Fruit fly (Drosophila melanogaster): ENCODE results near the gene Spag1.

The Spag1 gene

DNA sequence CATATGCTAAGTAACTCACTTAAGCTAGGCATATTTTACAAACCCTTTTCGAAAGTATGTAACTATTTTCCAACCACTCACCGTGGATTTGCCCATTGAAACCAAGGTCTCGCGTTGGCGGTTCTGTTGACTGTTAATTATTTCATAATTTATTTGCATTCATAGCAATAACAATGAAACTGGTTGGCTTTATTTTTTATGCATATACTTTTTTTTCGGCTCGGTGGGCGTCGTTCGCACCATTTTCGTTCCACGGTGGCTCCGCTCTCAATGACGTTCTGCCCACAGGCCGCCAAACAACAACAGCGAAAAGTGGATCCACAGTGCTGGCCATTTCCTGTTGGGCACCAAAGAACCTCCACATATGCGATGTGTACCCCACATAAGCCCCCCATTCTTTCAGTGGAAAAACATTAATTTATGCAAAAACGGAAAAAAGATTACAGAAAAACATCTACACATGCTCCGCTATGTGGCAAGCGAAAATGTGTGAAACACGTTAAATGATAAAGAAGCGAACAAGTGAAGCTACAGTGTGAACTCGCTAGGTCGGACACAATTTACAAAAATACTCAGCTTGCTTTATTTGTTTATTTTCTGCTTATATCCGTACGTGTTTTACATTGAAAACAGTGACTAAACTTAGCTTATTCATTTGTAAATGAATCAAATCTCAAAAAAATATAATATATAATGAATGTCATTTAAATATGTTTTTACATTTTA is 20.1 kb downstream of the Spag1 start:
- no peak for TF ChIP-seq CTCF (optimal IDR thresholded peaks at IDR 0.05)
- TF ChIP-seq CG8478 (optimal IDR thresholded peaks at IDR 0.05): no peak

DNA sequence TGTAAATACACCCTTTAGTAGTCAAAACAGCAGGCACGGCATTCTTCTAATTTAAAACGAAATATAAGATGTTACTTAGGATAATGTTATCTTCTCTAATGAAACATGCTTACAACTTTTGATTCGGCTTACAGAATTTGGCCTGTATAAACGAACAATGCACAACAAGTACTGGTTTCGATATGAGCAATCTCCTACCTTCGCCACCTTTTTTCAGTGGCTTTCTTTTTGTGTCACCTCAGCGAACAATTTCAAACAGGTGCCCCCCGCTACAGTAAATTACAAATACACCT is 20.6 kb downstream of the Spag1 start:
- no peak for TF ChIP-seq CG8478 (optimal IDR thresholded peaks at IDR 0.05)
- TF ChIP-seq CTCF (optimal IDR thresholded peaks at IDR 0.05): no peak

DNA sequence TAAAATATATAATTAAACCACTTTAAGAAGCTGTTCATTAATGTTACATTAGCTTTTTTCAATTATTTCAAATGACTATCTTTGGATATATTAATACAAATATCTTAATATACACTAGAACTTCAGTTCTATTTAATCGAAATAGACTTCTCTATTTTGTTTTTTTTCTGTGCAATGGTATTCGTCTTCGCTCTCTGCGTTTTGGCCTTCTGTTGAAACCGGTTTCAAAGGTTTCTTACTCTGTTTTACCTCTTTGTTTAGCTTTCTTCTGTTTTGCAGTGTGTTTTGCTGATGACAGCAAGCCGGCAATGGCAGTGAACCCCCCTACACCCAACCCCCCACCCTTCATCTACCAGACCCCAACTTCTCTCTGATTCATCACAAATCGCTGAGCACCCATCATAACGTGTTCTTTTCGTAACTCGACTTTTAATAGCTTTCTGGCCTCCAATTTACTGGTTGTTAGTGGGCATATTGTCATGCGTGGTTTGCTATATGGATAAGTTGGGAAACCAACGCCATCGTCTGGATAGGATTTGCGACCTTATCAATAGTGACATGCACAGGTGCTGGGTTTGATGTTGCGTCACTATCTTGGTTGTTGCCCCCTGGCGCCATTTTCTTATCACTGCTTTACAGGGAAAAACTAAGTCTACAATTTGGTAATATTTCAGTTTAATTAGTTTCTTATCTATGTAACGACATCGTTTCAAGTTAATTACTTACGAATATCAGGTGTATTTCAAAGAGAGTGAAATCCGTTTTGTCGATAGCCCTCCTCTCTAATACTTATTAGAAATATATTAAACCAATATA is 21.4 kb downstream of the Spag1 start:
- no peak for TF ChIP-seq CG8478 (optimal IDR thresholded peaks at IDR 0.05)
- TF ChIP-seq CTCF (optimal IDR thresholded peaks at IDR 0.05): no peak

DNA sequence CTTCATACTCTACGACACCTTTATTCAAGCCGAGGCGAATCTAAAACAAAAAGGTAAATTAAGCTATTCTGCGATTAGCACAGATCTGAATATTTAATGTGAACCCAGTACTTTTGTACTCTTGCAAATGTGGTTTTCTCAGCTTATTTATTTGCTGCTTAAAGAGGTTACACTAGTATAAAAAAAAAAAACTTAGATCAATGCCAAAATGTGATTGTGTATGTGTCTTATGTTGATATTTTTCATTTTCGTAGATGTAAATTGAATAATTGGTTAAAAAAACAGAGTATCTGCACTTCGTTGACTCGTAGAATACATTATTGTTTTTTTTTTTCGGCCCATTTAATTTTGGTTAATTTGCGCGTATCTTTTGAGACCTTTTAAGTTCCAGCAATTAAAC is 22.1 kb downstream of the Spag1 start:
- no peak for TF ChIP-seq CTCF (optimal IDR thresholded peaks at IDR 0.05)

DNA sequence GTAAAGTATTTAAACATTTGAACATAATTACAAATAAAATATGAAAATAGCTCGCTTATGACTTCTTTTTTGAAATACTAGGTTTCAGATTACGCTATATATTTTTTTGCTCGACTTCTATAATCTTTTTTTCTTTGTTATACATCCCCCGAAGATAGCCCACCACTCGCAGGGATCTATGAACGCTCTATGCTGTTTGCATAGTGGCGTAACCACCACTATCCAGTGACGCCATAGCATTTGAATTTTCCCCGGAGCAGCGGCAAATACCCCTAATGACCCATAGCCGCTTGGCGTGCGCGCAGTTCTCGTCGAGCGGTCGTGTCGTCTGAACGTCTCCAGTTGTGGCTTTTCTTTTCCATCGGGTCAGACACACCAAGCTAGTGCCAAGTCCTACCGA is 30.6 kb downstream of the Spag1 start, which contains the start of the genes CG14253 and CG46313:
Gene CG14253, plus strand, starts transcription at position 301 of the 400 bp plus-strand sequence.
Gene CG46313, plus strand, starts transcription at position 301 of the 400 bp plus-strand sequence.
- no peak for TF ChIP-seq CTCF (optimal IDR thresholded peaks at IDR 0.05)
- no peak for TF ChIP-seq CG8478 (optimal IDR thresholded peaks at IDR 0.05)

DNA sequence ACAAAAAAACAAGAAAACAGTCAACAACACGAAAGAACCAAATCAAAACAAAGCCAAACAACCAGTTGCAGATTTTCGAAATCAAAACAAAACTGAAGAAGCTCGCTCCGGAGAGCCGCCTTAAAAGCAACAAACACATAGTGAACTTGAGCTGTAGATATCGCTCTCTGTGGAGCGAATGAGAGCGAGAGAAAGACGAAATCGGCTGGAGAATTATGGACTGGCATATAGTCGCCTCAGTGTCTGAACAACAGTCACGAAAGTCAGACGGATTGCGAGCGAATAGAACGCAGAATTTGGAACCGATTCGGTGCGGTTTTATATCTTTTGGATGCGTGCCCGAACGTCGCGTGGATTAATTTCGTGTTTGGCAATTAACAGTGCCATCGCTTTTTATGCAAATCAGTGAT is 32.7 kb downstream of the Spag1 start:
- no peak for TF ChIP-seq CG8478 (optimal IDR thresholded peaks at IDR 0.05)
- TF ChIP-seq CTCF (optimal IDR thresholded peaks at IDR 0.05): no peak

DNA sequence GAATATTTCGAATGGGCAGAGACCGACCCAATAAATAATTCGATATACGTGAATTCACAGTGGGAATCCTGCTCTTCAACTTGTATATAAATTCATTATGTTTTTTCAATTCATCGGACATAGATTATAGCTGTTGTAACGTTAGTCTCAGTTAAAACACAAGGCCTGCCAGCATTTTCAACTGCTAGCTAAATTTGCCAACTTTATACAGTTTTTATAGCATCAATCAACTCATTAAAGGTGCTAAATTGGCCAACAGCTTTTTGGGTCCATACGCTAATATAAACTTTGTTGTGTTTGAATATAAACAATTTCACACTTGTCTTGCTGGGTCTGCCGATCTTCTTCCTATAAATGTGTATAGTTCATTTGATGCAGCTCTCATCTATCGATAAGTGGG is 34.5 kb downstream of the Spag1 start:
- TF ChIP-seq CG8478 (optimal IDR thresholded peaks at IDR 0.05) (no peak), CTCF (optimal IDR thresholded peaks at IDR 0.05) (no peak)

DNA sequence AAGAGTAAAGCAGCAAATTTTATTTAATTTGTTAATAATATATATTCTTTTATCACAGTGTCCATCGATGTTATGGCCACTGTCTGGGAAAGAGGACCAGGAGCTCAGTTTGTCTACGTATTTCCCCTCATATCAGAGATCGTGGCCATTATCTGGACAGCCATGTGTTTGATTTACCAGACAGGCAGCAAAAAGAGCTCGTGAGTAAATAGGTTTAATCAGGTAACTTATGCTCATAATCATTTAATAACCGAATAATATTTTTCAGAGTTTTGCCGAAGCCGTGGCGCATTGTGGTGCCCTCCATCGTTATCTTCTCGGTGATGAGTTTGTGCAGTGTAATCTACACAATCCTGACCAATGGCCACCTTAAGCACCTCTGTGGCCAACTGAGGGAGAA is 36.8 kb downstream of the Spag1 start:
- TF ChIP-seq CG8478 (optimal IDR thresholded peaks at IDR 0.05) (no peak), CTCF (optimal IDR thresholded peaks at IDR 0.05) (no peak)

DNA sequence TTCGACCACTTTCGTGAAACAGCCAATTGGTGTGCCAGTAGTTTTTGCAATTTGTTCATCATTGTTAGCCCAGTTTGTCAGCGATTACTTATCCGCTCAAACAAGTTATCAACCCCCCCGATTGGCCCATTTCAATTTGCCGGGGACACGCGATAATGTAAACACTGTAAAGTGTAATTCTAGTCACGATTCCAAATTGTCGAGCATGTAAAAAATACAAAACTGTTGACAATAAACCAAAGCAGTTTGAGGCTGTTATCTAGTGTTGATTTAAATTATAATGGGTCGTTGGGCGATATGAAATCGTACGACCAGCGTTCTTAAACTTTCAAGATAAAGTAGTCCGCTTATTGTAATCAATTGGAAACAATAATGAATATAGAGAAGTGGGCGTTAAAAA is 39.8 kb downstream of the Spag1 start:
- no peak for TF ChIP-seq CG8478 (optimal IDR thresholded peaks at IDR 0.05)
- no peak for TF ChIP-seq CTCF (optimal IDR thresholded peaks at IDR 0.05)

DNA sequence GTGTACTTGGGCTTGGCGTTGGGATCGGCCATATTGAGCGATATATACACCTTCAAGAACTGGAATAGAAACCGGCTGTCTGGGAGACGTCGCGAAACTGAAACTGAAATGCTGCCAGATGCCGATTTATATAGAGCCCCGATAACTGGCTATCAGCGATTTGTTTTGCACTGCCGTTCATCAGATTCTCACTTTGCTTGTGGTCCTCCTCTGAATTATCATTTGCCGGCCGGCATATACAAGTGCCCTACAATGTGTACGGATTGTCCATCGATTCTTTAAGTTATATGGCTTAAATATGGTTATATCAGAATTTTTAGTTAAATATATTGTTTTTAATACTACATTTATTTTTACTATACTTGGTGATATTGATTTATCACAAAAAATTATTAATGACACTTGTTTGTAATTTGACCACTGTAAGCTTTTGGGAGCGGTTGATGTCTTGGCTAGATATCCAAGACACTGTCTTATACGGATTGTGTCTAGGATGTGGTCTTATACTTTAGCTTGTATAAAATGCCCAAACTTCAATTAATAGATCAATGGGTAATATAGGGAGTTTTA is 40.9 kb downstream of the Spag1 start, which contains the start of gene CG31075:
Gene CG31075, minus strand, starts transcription at position 106 of the 570 bp plus-strand sequence.
- TF ChIP-seq CTCF (optimal IDR thresholded peaks at IDR 0.05) (peak in 1 of 2 experiments; percentile 12), CG8478 (optimal IDR thresholded peaks at IDR 0.05) (no peak)

DNA sequence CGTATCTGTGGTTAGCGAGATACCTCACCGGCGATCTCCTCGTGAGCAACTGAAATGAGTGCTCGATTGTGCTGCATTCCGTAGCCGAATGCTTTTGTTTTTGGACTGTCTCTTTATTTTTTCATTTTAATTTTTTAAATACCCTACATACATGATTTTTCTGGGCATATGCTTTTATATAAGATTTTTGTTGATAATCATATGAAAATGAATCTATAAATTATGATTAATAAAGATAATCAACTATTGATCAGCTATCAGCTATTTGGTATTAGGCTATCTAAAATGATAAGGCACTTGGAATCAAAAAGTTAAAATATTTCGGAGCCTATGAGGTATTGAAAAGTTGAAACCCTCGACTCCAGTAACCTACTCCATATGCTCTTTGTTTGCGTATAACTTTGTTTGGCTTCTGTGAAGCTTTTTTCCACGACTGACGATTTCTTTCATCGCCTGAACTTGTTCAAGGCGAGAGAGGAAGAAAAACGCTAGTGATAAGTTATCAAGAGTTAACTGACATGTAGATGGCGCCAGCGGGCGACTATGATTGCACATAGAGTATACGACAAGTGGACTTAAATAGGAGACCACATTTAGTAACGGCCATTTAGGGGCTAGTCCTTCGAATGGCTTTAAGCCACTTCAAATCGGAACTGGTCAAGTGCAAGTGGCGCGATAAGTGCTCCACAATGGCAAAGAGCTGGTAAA is 42.3 kb downstream of the Spag1 start, which contains the start of gene CG31076:
Gene CG31076, minus strand, starts transcription at position 51 of the 708 bp plus-strand sequence.
- TF ChIP-seq CG8478 (optimal IDR thresholded peaks at IDR 0.05) (no peak), CTCF (optimal IDR thresholded peaks at IDR 0.05) (peak; percentile 78 to 81)

DNA sequence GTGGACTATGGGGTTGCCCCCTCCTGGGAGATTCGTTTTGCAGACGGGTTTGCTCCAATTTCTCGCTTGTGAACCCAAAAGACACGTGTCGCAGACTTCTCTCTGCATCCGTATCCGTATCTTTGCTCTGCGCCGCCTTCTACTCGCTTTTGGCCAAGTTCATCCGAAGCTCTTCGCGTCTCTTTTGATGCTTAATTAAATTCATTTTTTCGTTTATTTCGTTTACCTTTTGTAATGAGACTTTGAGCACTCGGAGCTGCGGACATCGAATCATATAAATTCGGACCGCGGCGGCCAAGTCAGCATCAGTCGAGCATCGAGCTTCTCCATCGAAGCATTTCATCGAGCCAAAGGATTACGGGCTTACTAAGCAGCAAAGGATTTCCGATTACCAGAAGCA is 46.9 kb downstream of the Spag1 start, which contains the start of gene TwdlC:
Gene TwdlC, plus strand, starts transcription at position 301 of the 400 bp plus-strand sequence.
- TF ChIP-seq CG8478 (optimal IDR thresholded peaks at IDR 0.05): no peak
- no peak for TF ChIP-seq CTCF (optimal IDR thresholded peaks at IDR 0.05)

DNA sequence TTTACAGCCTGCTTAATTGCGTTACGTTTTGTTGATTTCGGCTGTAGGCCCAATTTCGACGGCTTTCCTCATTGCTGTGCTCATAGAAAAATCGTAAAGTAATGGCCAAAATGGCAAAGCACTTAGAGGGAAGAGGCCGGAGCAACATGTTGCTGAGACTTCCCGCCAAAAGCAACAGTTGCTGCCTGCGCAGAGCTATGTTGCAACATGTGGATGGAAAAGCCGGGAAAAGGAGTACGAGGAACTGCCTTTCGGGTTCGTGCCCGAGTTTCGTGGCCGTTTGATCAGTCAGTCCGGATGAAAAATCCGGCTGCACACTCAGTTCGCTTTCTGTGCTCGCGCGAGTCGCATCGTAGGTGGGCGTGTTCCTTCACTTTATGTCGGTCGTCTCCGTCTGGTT is 49.0 kb downstream of the Spag1 start, which contains the start of gene RYa-R:
Gene RYa-R, plus strand, starts transcription at position 339 of the 400 bp plus-strand sequence.
- TF ChIP-seq CG8478 (optimal IDR thresholded peaks at IDR 0.05): no peak
- no peak for TF ChIP-seq CTCF (optimal IDR thresholded peaks at IDR 0.05)

All from S2 (cell line).